Fruit fly (Drosophila melanogaster) whole organism: ENCODE measurements around the gene CG14933.

Experiments
- CG8478 ChIP-seq: fragments of >200 bp; optimal IDR thresholded peaks from 2 replicates; lab custom pipeline; 2018; ENCODE audit warnings: inconsistent platforms
- EcR ChIP-seq, 2 experiments: fragments of >200 bp; optimal IDR thresholded peaks; 2 replicates each; lab custom pipeline; 2017; ENCODE audit warnings: missing biosample characterization in 2 of 2, missing genetic modification characterization in 2 of 2, missing genetic modification reagents in 2 of 2
- pan ChIP-seq: fragments of >200 bp; optimal IDR thresholded peaks from 2 replicates; lab custom pipeline; 2017

- no peak for TF ChIP-seq EcR (GFP tag; optimal IDR thresholded peaks at IDR 0.05; lab: Kevin White, UChicago)
- no peak for TF ChIP-seq CG8478
- no peak for TF ChIP-seq pan (lab: Kevin White, UChicago)
Observed at dm6 chr2L:11834308-11834707, 8.3 kb upstream of the CG14933 start, which contains the start of gene CG45012.
